Worm (Caenorhabditis elegans) whole organism, young adult: ENCODE data around the gene C06A1.7.

Experiments used
- B0035.1 ChIP-seq: sonication (generic microtip); optimal IDR thresholded peaks from 2 replicates; lab custom pipeline; 2016; ENCODE audit warnings: missing genetic modification characterization, mild to moderate bottlenecking, missing compliant biosample characterization, missing genotype, missing genetic modification reagents
- C06A6.2 ChIP-seq: fragments of 200-800 bp; sonication (Bioruptor generic); conservative IDR thresholded peaks from 2 replicates; pipeline ENCODE4 v1.3.6; 2022; ENCODE audit warnings: missing genetic modification characterization, missing compliant biosample characterization
- F37B4.10 ChIP-seq: fragments of 200-800 bp; sonication (Bioruptor generic); IDR thresholded peaks from 2 replicates; pipeline ENCODE4 v1.3.6; 2022; ENCODE audit warnings: missing genetic modification characterization, missing compliant biosample characterization
- K11D2.4 ChIP-seq: fragments of 200-800 bp; sonication (Bioruptor generic); IDR thresholded peaks from 2 replicates; pipeline ENCODE4 v1.3.6; 2022; ENCODE audit warnings: missing genetic modification reagents, missing genetic modification characterization, missing compliant biosample characterization
- Y53G8AR.9 ChIP-seq: fragments of 200-800 bp; sonication (Bioruptor generic); conservative IDR thresholded peaks from 2 replicates; pipeline ENCODE4 v1.3.6; 2022; ENCODE audit warnings: missing genetic modification reagents, missing genetic modification characterization, missing compliant biosample characterization
- Y56A3A.18 ChIP-seq: fragments of 200-800 bp; sonication (Bioruptor generic); IDR thresholded peaks from 2 replicates; pipeline ENCODE4 v1.3.6; 2022; ENCODE audit warnings: missing genetic modification reagents, missing genetic modification characterization, missing compliant biosample characterization
- ama-1 ChIP-seq, 3 experiments: fragments of 150-350 bp in 1 of 3; sonication (generic microtip) in 2 of 3; optimal IDR thresholded peaks; 2 replicates each; lab custom pipeline; 2014 to 2018; ENCODE audit warnings: missing biosample characterization in 2 of 3, missing genetic modification characterization in 2 of 3, missing genetic modification reagents in 2 of 3
- aptf-2 ChIP-seq: fragments of 200-800 bp; sonication (Bioruptor generic); conservative IDR thresholded peaks from 2 replicates; pipeline ENCODE4 v1.3.6; 2022; ENCODE audit warnings: missing genetic modification reagents, missing genetic modification characterization, missing compliant biosample characterization
- aptf-3 ChIP-seq: fragments of 200-800 bp; sonication (Bioruptor generic); IDR thresholded peaks from 2 replicates; pipeline ENCODE4 v1.3.6; 2022; ENCODE audit warnings: missing genetic modification characterization, missing compliant biosample characterization
- atf-7 ChIP-seq: sonication (generic microtip); optimal IDR thresholded peaks from 2 replicates; lab custom pipeline; 2017; ENCODE audit warnings: mild to moderate bottlenecking, missing genetic modification characterization, missing compliant biosample characterization
- bed-2 ChIP-seq: fragments of 200-800 bp; sonication (Bioruptor generic); IDR thresholded peaks from 2 replicates; pipeline ENCODE4 v1.3.6; 2022; ENCODE audit warnings: missing genetic modification reagents, missing genetic modification characterization, missing compliant biosample characterization
- ccch-3 ChIP-seq: fragments of 200-800 bp; sonication (Bioruptor generic); optimal IDR thresholded peaks from 2 replicates; lab custom pipeline; 2018; ENCODE audit warnings: mild to moderate bottlenecking, missing genetic modification characterization, missing compliant biosample characterization
- cebp-1 ChIP-seq, 2 experiments: fragments of 200-800 bp in 1 of 2; sonication (Bioruptor generic) in 1 of 2; sonication (generic microtip) in 1 of 2; IDR thresholded peaks in 1 of 2; optimal IDR thresholded peaks in 1 of 2; 2 replicates each; pipeline versions ENCODE4 v1.3.6 to Lab custom; 2017 to 2022; ENCODE audit warnings: missing compliant biosample characterization in 2 of 2, missing genetic modification characterization in 2 of 2, mild to moderate bottlenecking in 1 of 2, missing genetic modification reagents in 1 of 2, moderate library complexity in 1 of 2
- ceh-27 ChIP-seq: fragments of 200-800 bp; sonication (Bioruptor generic); optimal IDR thresholded peaks from 2 replicates; lab custom pipeline; 2018; ENCODE audit warnings: mild to moderate bottlenecking, missing genetic modification characterization, moderate library complexity, missing compliant biosample characterization
- ceh-79 ChIP-seq: sonication (generic microtip); optimal IDR thresholded peaks from 2 replicates; lab custom pipeline; 2017; ENCODE audit warnings: mild to moderate bottlenecking, missing genetic modification characterization, missing compliant biosample characterization
- chd-7 ChIP-seq: sonication (generic microtip); optimal IDR thresholded peaks from 2 replicates; lab custom pipeline; 2016; ENCODE audit warnings: mild to moderate bottlenecking, missing genetic modification characterization, moderate library complexity, missing compliant biosample characterization
- dpff-1 ChIP-seq: sonication (generic microtip); optimal IDR thresholded peaks from 2 replicates; lab custom pipeline; 2017; ENCODE audit warnings: mild to moderate bottlenecking, missing genetic modification characterization, missing compliant biosample characterization
- dpl-1 ChIP-seq: fragments of 150-350 bp; optimal IDR thresholded peaks from 2 replicates; lab custom pipeline; 2014; ENCODE audit warnings: missing biosample characterization, missing genetic modification reagents, missing genetic modification characterization
- fkh-3 ChIP-seq: sonication (generic microtip); optimal IDR thresholded peaks from 2 replicates; lab custom pipeline; 2016; ENCODE audit warnings: mild to moderate bottlenecking, missing genetic modification characterization, missing compliant biosample characterization
- lag-1 ChIP-seq: fragments of 200-800 bp; sonication (Bioruptor generic); IDR thresholded peaks from 2 replicates; pipeline ENCODE4 v1.3.6; 2022; ENCODE audit warnings: missing genetic modification reagents, missing genetic modification characterization, missing compliant biosample characterization
- let-607 ChIP-seq, 2 experiments: fragments of 200-800 bp in 1 of 2; sonication (Bioruptor generic) in 1 of 2; sonication (generic microtip) in 1 of 2; optimal IDR thresholded peaks; 2 replicates each; lab custom pipeline; 2016 to 2018; ENCODE audit warnings: mild to moderate bottlenecking in 2 of 2, missing compliant biosample characterization in 2 of 2, missing genetic modification characterization in 2 of 2, moderate library complexity in 2 of 2, missing genotype in 1 of 2
- lin-26 ChIP-seq: fragments of 200-800 bp; sonication (Bioruptor generic); IDR thresholded peaks from 2 replicates; pipeline ENCODE4 v1.3.6; 2022; ENCODE audit warnings: missing genetic modification reagents, missing genetic modification characterization, missing compliant biosample characterization
- lin-35 ChIP-seq, 3 experiments: fragments of 150-350 bp in 2 of 3; sonication (generic microtip) in 1 of 3; optimal IDR thresholded peaks; 2 replicates each; lab custom pipeline; 2014 to 2018; ENCODE audit warnings: missing biosample characterization in 3 of 3, missing genetic modification characterization in 3 of 3, missing genetic modification reagents in 3 of 3
- lin-40 ChIP-seq: sonication (generic microtip); optimal IDR thresholded peaks from 2 replicates; lab custom pipeline; 2016; ENCODE audit warnings: missing genetic modification characterization, mild to moderate bottlenecking, missing compliant biosample characterization, missing genotype, missing genetic modification reagents
- madf-3 ChIP-seq: fragments of 200-800 bp; sonication (Bioruptor generic); IDR thresholded peaks from 2 replicates; pipeline ENCODE4 v1.3.6; 2022; ENCODE audit warnings: missing genetic modification reagents, missing genetic modification characterization, missing compliant biosample characterization
- madf-6 ChIP-seq: fragments of 200-800 bp; sonication (Bioruptor generic); IDR thresholded peaks from 2 replicates; pipeline ENCODE4 v1.3.6; 2022; ENCODE audit warnings: missing genetic modification reagents, missing genetic modification characterization, missing compliant biosample characterization
- mcd-1 ChIP-seq: fragments of 200-800 bp; sonication (Bioruptor generic); IDR thresholded peaks from 2 replicates; pipeline ENCODE4 v1.3.6; 2022; ENCODE audit warnings: missing genetic modification reagents, missing genetic modification characterization, missing compliant biosample characterization
- nfya-2 ChIP-seq: fragments of 200-800 bp; sonication (Bioruptor generic); IDR thresholded peaks from 2 replicates; pipeline ENCODE4 v1.3.6; 2022; ENCODE audit warnings: missing genetic modification reagents, missing genetic modification characterization, missing compliant biosample characterization
- nfyb-1 ChIP-seq: fragments of 200-800 bp; sonication (Bioruptor generic); IDR thresholded peaks from 2 replicates; pipeline ENCODE4 v1.3.6; 2022; ENCODE audit warnings: missing genetic modification reagents, missing genetic modification characterization, missing compliant biosample characterization
- nhr-27 ChIP-seq: fragments of 200-800 bp; sonication (Bioruptor generic); optimal IDR thresholded peaks from 2 replicates; lab custom pipeline; 2018; ENCODE audit warnings: mild to moderate bottlenecking, missing genetic modification characterization, moderate library complexity, missing compliant biosample characterization
- nhr-80 ChIP-seq: sonication (generic microtip); optimal IDR thresholded peaks from 2 replicates; lab custom pipeline; 2016; ENCODE audit warnings: missing genetic modification characterization, missing compliant biosample characterization
- pbrm-1 ChIP-seq: fragments of 200-800 bp; sonication (Bioruptor generic); IDR thresholded peaks from 2 replicates; pipeline ENCODE4 v1.3.6; 2022; ENCODE audit warnings: missing genetic modification reagents, missing genetic modification characterization, missing compliant biosample characterization
- pha-4 ChIP-seq: fragments of 150-350 bp; sonication (generic microtip); optimal IDR thresholded peaks from 2 replicates; lab custom pipeline; 2014; ENCODE audit warnings: missing biosample characterization, missing genetic modification reagents, missing genetic modification characterization
- repo-1 ChIP-seq: sonication (generic microtip); optimal IDR thresholded peaks from 2 replicates; lab custom pipeline; 2017; ENCODE audit warnings: mild to moderate bottlenecking, missing genetic modification characterization, missing compliant biosample characterization
- sptf-2 ChIP-seq: fragments of 200-800 bp; sonication (Bioruptor generic); optimal IDR thresholded peaks from 2 replicates; lab custom pipeline; 2018; ENCODE audit warnings: mild to moderate bottlenecking, missing genetic modification characterization, missing compliant biosample characterization
- tbp1 ChIP-seq: fragments of 200-800 bp; sonication (Bioruptor generic); optimal IDR thresholded peaks from 2 replicates; lab custom pipeline; 2018; ENCODE audit warnings: mild to moderate bottlenecking, missing genetic modification characterization, missing compliant biosample characterization
- tlf-1 ChIP-seq: fragments of 200-800 bp; sonication (Bioruptor generic); optimal IDR thresholded peaks from 2 replicates; lab custom pipeline; 2018; ENCODE audit warnings: mild to moderate bottlenecking, missing genetic modification characterization, missing compliant biosample characterization
- zim-3 ChIP-seq: sonication (generic microtip); optimal IDR thresholded peaks from 2 replicates; lab custom pipeline; 2017; ENCODE audit warnings: mild to moderate bottlenecking, missing genetic modification characterization, moderate library complexity, missing compliant biosample characterization
- ztf-22 ChIP-seq: fragments of 200-800 bp; sonication (Bioruptor generic); optimal IDR thresholded peaks from 2 replicates; lab custom pipeline; 2018; ENCODE audit warnings: mild to moderate bottlenecking, missing genetic modification characterization, moderate library complexity, missing compliant biosample characterization

C06A1.7 gene

ce11 chrII:10553377-10554045 is 11.2 kb upstream of the C06A1.7 start (continued):
- TF ChIP-seq dpl-1 (GFP tag; lab: Kevin White, UChicago) (no peak), nhr-80 (tag; lab: Kevin White, UChicago) (no peak), fkh-3 (tag; lab: Kevin White, UChicago) (peak; percentile 3), lin-35 (GFP tag; optimal IDR thresholded peaks at IDR 0.05; lab: Kevin White, UChicago) (no peak), lag-1 (no peak), bed-2 (GFP tag; lab: Robert Waterston, UW) (no peak), tlf-1 (GFP tag; lab: Kevin White, UChicago) (no peak), zim-3 (no peak), C06A6.2 (GFP tag; lab: Robert Waterston, UW) (no peak), F37B4.10 (no peak), ccch-3 (GFP tag; lab: Kevin White, UChicago) (no peak), K11D2.4 (GFP tag; lab: Robert Waterston, UW) (0 out of 2 replicates have a peak, but pooled peaks have one; percentile 8), mcd-1 (GFP tag; lab: Robert Waterston, UW) (peak; percentile 20; the same call in 1 of the 2 replicates), madf-6 (GFP tag; lab: Robert Waterston, UW) (no peak), cebp-1 (GFP tag; IDR thresholded peaks at IDR 0.05; lab: Robert Waterston, UW) (peak; percentile 92), cebp-1 (tag; optimal IDR thresholded peaks at IDR 0.05; lab: Kevin White, UChicago) (peak; percentile 97), ceh-79 (tag; lab: Kevin White, UChicago) (no peak), B0035.1 (no peak), dpff-1 (no peak), pbrm-1 (GFP tag; lab: Robert Waterston, UW) (no peak), ztf-22 (GFP tag; lab: Kevin White, UChicago) (no peak), ceh-27 (GFP tag; lab: Kevin White, UChicago) (no peak), ama-1 (optimal IDR thresholded peaks at IDR 0.05; lab: Kevin White, UChicago) (peak; percentile 46), ama-1 (GFP tag; optimal IDR thresholded peaks at IDR 0.05; lab: Kevin White, UChicago) (no peak)

- peak; percentile 37; the same call in 1 of the 2 replicates for TF ChIP-seq C06A6.2 (GFP tag; lab: Robert Waterston, UW)
- no peak for TF ChIP-seq nhr-27 (tag; lab: Kevin White, UChicago)
- peak; percentile 57 for TF ChIP-seq atf-7 (tag; lab: Kevin White, UChicago)
- 0 out of 2 replicates have a peak, but pooled peaks have one; percentile 15 for TF ChIP-seq nfyb-1 (GFP tag; lab: Robert Waterston, UW)
- 0 out of 2 replicates have a peak, but pooled peaks have one; percentile 52 for TF ChIP-seq nfya-2 (GFP tag; lab: Robert Waterston, UW)
- TF ChIP-seq madf-3 (GFP tag; lab: Robert Waterston, UW), result peak; percentile 68; the same call in 1 of the 2 replicates
- no peak for TF ChIP-seq repo-1 (tag; lab: Kevin White, UChicago)
- TF ChIP-seq chd-7 (tag; lab: Kevin White, UChicago), result peak; percentile 34
Measured at ce11 chrII:10554046-10554399, 10.7 kb upstream of the C06A1.7 start.

ce11 chrII:10554972-10555371 is 9.7 kb upstream of the C06A1.7 start, which contains the start of gene mnk-1:
TSS of gene mnk-1 (minus strand) at chrII:10555044.
- TF ChIP-seq cebp-1 (GFP tag; IDR thresholded peaks at IDR 0.05; lab: Robert Waterston, UW) (no peak), cebp-1 (tag; optimal IDR thresholded peaks at IDR 0.05; lab: Kevin White, UChicago) (peak; percentile 63), pha-4 (no peak)
- TF ChIP-seq, all 124 proteins: peak for 1

- TF ChIP-seq sptf-2 (GFP tag; lab: Kevin White, UChicago) (no peak), chd-7 (tag; lab: Kevin White, UChicago) (peak; percentile 80), let-607 (tag; optimal IDR thresholded peaks at IDR 0.05; lab: Kevin White, UChicago) (peak in 1 of 2 experiments; percentile 19), tlf-1 (GFP tag; lab: Kevin White, UChicago) (peak; percentile 59), aptf-2 (0 out of 2 replicates have a peak, but pooled peaks have one; percentile 38), Y53G8AR.9 (GFP tag; lab: Robert Waterston, UW) (peak; percentile 48; the same call in 1 of the 2 replicates), aptf-3 (GFP tag; lab: Robert Waterston, UW) (no peak), Y56A3A.18 (GFP tag; lab: Robert Waterston, UW) (0 out of 2 replicates have a peak, but pooled peaks have one; percentile 9), lin-26 (GFP tag; lab: Robert Waterston, UW) (0 out of 2 replicates have a peak, but pooled peaks have one; percentile 37), ama-1 (optimal IDR thresholded peaks at IDR 0.05; lab: Kevin White, UChicago) (peak; percentile 79), ama-1 (GFP tag; optimal IDR thresholded peaks at IDR 0.05; lab: Kevin White, UChicago) (no peak), madf-6 (GFP tag; lab: Robert Waterston, UW) (no peak), nfyb-1 (GFP tag; lab: Robert Waterston, UW) (peak; percentile 67; the same call in 1 of the 2 replicates), lin-40 (tag; lab: Kevin White, UChicago) (peak; percentile 15), tbp1 (GFP tag; lab: Kevin White, UChicago) (peak; percentile 55)
Measured at ce11 chrII:10555484-10556075, 9.1 kb upstream of the C06A1.7 start.
